Fruit fly (Drosophila melanogaster): Measurements from ENCODE around the gene CG13280.

Gene CG13280

DNA sequence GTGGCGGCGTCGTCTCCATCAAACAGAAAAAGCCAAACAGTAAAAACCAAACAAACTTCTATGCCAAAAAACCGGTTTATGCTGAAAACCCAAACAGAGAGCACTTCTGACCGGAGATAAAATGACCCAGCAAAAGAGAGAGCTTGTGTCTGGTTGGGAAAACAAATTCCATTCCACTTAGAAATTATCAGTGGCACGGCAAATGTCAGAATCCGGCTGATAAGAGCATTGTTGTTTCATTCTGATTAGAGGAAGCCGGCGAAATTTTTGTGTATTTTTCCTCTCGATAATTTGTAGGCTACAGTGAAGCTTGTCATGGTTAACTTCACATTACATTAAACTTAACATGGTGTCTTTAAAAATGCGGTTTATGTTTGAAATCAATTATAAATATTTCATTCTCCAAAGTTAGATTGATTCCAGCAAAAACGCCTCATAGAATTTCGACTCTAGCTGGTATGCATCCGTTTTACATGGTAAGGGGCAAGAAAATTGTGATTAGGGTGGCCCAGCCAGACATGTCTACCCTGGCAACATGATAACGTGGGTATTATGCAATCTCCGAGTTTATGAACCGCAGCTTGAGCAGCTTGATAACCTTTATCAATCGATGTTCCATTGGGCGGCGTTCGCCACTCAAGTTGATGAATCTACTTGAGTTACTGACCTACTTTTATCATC lies 3.3 kb downstream of the CG13280 start (continued):
- TF ChIP-seq CG17612 (GFP tag; IDR thresholded peaks at IDR 0.05) = no peak
- TF ChIP-seq vvl (GFP tag; IDR thresholded peaks at IDR 0.05) = peak; percentile 32; the same call in 1 of the 2 replicates
- no peak for TF ChIP-seq repo (GFP tag; optimal IDR thresholded peaks at IDR 0.05)
- TF ChIP-seq CG9609 (GFP tag; optimal IDR thresholded peaks at IDR 0.05) = peak; percentile 8
- TF ChIP-seq Hey (tag; optimal IDR thresholded peaks at IDR 0.05) = peak; percentile 62
- TF ChIP-seq CG15073 (GFP tag; optimal IDR thresholded peaks at IDR 0.05) = no peak
- no peak for TF ChIP-seq scrt (GFP tag; optimal IDR thresholded peaks at IDR 0.05)
- TF ChIP-seq oc (tag; optimal IDR thresholded peaks at IDR 0.05) = no peak
- no peak for TF ChIP-seq Dfd (GFP tag; optimal IDR thresholded peaks at IDR 0.05)
- TF ChIP-seq psq (GFP tag; optimal IDR thresholded peaks at IDR 0.05) = no peak
- TF ChIP-seq CG3726 (GFP tag; IDR thresholded peaks at IDR 0.05) = no peak
- no peak for TF ChIP-seq CG17359 (tag; optimal IDR thresholded peaks at IDR 0.05)
- TF ChIP-seq Doc3 (GFP tag; IDR thresholded peaks at IDR 0.05; ENCODE audit: partially characterized antibody) = no peak
- TF ChIP-seq HLH4C (GFP tag; IDR thresholded peaks at IDR 0.05; ENCODE audit: partially characterized antibody) = no peak
- no peak for TF ChIP-seq Fer2 (tag; optimal IDR thresholded peaks at IDR 0.05)
- no peak for TF ChIP-seq lov (optimal IDR thresholded peaks at IDR 0.05)
- no peak for TF ChIP-seq lov (GFP tag; IDR thresholded peaks at IDR 0.05)
- TF ChIP-seq bigmax (GFP tag; optimal IDR thresholded peaks at IDR 0.05) = no peak
- no peak for TF ChIP-seq CG3407 (GFP tag; optimal IDR thresholded peaks at IDR 0.05)
- TF ChIP-seq tap (tag; optimal IDR thresholded peaks at IDR 0.05) = no peak
- no peak for TF ChIP-seq dmrt11E (tag; optimal IDR thresholded peaks at IDR 0.05)
- TF ChIP-seq CG2875 (GFP tag; optimal IDR thresholded peaks at IDR 0.05) = no peak
- TF ChIP-seq Max (GFP tag; optimal IDR thresholded peaks at IDR 0.05) = peak; percentile 29
- TF ChIP-seq fd96Cb (tag; optimal IDR thresholded peaks at IDR 0.05) = no peak
- TF ChIP-seq CG1602 (GFP tag; optimal IDR thresholded peaks at IDR 0.05) = no peak
- TF ChIP-seq Atf-2 (GFP tag; optimal IDR thresholded peaks at IDR 0.05) = no peak
- no peak for TF ChIP-seq E2f2 (GFP tag; IDR thresholded peaks at IDR 0.05)
- no peak for TF ChIP-seq nau (GFP tag; optimal IDR thresholded peaks at IDR 0.05)
- peak; percentile 5 for TF ChIP-seq CG8388 (GFP tag; optimal IDR thresholded peaks at IDR 0.05)
- TF ChIP-seq en (GFP tag; optimal IDR thresholded peaks at IDR 0.05) = no peak
- no peak for TF ChIP-seq eyg (GFP tag; optimal IDR thresholded peaks at IDR 0.05)
- TF ChIP-seq CG10431 (GFP tag; optimal IDR thresholded peaks at IDR 0.05) = peak; percentile 44
- no peak for TF ChIP-seq tin (GFP tag; optimal IDR thresholded peaks at IDR 0.05)
- TF ChIP-seq CG3163 (GFP tag; optimal IDR thresholded peaks at IDR 0.05) = no peak
- TF ChIP-seq ash1 (GFP tag; optimal IDR thresholded peaks at IDR 0.05) = no peak
- no peak for TF ChIP-seq CG10321 (GFP tag; IDR thresholded peaks at IDR 0.05)
- no peak for TF ChIP-seq PHDP (tag; optimal IDR thresholded peaks at IDR 0.05)
- no peak for TF ChIP-seq br (optimal IDR thresholded peaks at IDR 0.05)
- TF ChIP-seq B-H2 (GFP tag; optimal IDR thresholded peaks at IDR 0.05) = no peak
- TF ChIP-seq CG6272 (GFP tag; IDR thresholded peaks at IDR 0.05) = no peak
- no peak for TF ChIP-seq CG13123 (GFP tag; optimal IDR thresholded peaks at IDR 0.05)
- TF ChIP-seq tll (GFP tag; optimal IDR thresholded peaks at IDR 0.05) = no peak
- no peak for TF ChIP-seq CG32767 (GFP tag; IDR thresholded peaks at IDR 0.05)
- TF ChIP-seq HLH3B (GFP tag; IDR thresholded peaks at IDR 0.05) = peak; percentile 13; the same call in 1 of the 2 replicates
- no peak for TF ChIP-seq bsh (GFP tag; optimal IDR thresholded peaks at IDR 0.05)
- TF ChIP-seq CG17361 (GFP tag; IDR thresholded peaks at IDR 0.05) = no peak
- TF ChIP-seq knrl (GFP tag; IDR thresholded peaks at IDR 0.05; ENCODE audit: partially characterized antibody) = no peak
- TF ChIP-seq CG2120 (GFP tag; optimal IDR thresholded peaks at IDR 0.05) = peak; percentile 63
- no peak for TF ChIP-seq H2.0 (GFP tag; IDR thresholded peaks at IDR 0.05)
- no peak for TF ChIP-seq CG4360 (GFP tag; IDR thresholded peaks at IDR 0.05)
- TF ChIP-seq sens (GFP tag) = peak; percentile 87

Measured in whole organism, embryonic.